1 fruit fly cellular context compared by ENCODE assay signal in the genomic region with DNA sequence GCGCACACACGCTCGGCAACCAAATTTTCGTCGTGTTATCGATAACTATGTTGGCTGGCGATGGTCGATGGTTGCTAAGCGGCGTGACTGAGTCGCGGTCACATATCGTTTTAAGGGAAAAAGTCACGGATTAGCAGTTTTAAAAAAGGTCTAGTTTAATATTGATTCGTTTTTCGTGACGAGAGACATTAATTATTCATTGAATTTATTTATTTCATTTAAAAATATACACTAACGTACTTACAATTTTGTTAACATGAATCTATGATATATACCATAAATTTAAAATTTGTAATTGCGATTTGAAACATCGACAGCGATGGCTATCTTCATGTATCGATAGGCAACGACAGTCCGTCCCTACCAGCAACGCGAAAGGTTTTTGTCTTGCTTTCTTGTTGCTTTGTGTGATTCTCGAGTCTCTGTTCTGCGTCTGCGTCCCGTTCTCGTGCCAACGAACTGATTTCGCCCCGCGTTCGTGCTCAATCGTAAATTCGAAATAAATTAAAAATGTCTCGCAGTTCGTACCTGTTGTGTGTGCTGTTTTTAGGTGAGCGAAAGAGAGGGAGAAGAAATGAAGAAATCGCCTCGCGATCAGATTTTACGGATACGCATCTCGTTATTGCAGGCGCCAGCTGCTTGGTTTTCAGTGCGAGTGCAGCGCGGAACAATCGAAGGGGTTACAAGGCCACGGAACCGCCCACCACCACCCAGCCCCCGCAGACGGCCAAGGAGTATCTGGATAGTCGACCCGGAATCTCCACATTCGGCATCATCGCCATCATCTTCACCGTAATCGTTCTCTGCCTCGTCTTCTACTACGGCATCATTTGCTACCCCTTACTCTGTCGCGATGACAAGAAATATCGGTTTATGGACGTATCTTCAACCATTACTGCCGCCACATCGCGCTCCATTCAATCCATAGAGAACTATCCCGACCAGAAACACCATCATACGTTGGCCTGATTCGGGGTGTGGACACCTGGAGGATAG.
TF ChIP-seq lines count a peak whose summit lies in the region.

Gene Hyls1, minus strand, starts transcription at position 44 of the 996 bp plus-strand sequence.
Gene chif, minus strand, starts transcription at position 44 of the 996 bp plus-strand sequence.
Gene CG4455, plus strand, starts transcription at position 350 of the 996 bp plus-strand sequence.

TF ChIP-seq in whole organism, embryonic, 481 proteins besides CTCF, POLR2A, EP300 and RAD21 (continued from another document and continues in another):
- TF ChIP-seq hbn (GFP tag; IDR thresholded peaks at IDR 0.05; lab: Robert Waterston, UW; ENCODE audit: partially characterized antibody): peak; percentile 83
- no peak for TF ChIP-seq Fer1 (GFP tag; optimal IDR thresholded peaks at IDR 0.05; lab: Kevin White, UChicago)
- peak; percentile 6 for TF ChIP-seq Fer2 (tag; optimal IDR thresholded peaks at IDR 0.05; lab: Kevin White, UChicago)
- TF ChIP-seq CG12299 (tag; optimal IDR thresholded peaks at IDR 0.05; lab: Kevin White, UChicago): no peak
- peak; percentile 14 for TF ChIP-seq CG9437 (GFP tag; optimal IDR thresholded peaks at IDR 0.05; lab: Kevin White, UChicago)
- TF ChIP-seq CG17829 (tag; optimal IDR thresholded peaks at IDR 0.05; lab: Kevin White, UChicago): peak; percentile 70
- TF ChIP-seq CG7745 (tag; optimal IDR thresholded peaks at IDR 0.05; lab: Kevin White, UChicago): no peak
- peak; percentile 96 for TF ChIP-seq BEAF-32 (GFP tag; optimal IDR thresholded peaks at IDR 0.05; lab: Kevin White, UChicago)
- peak; percentile 79 for TF ChIP-seq CG30020 (tag; optimal IDR thresholded peaks at IDR 0.05; lab: Kevin White, UChicago)
- TF ChIP-seq dmrt11E (tag; optimal IDR thresholded peaks at IDR 0.05; lab: Kevin White, UChicago): peak; percentile 43
- peak; percentile 24 for TF ChIP-seq CG3281 (GFP tag; optimal IDR thresholded peaks at IDR 0.05; lab: Kevin White, UChicago)
- TF ChIP-seq CG7357 (GFP tag; IDR thresholded peaks at IDR 0.05; lab: Robert Waterston, UW): no peak
- peak; percentile 39 for TF ChIP-seq CG7839 (tag; optimal IDR thresholded peaks at IDR 0.05; lab: Kevin White, UChicago)
- peak in 1 of 3 experiments; percentile 31 for TF ChIP-seq lola (GFP tag; optimal IDR thresholded peaks at IDR 0.05; lab: Kevin White, UChicago)
- TF ChIP-seq sna (GFP tag; IDR thresholded peaks at IDR 0.05; lab: Robert Waterston, UW; ENCODE audit: partially characterized antibody): peak; percentile 86
- peak; percentile 56 for TF ChIP-seq ind (GFP tag; optimal IDR thresholded peaks at IDR 0.05; lab: Kevin White, UChicago)
- TF ChIP-seq CG14860 (GFP tag; IDR thresholded peaks at IDR 0.05; lab: Robert Waterston, UW; ENCODE audit: partially characterized antibody): peak; percentile 92
- TF ChIP-seq CG6791 (GFP tag; IDR thresholded peaks at IDR 0.05; lab: Robert Waterston, UW; ENCODE audit: partially characterized antibody): peak; percentile 82
- no peak for TF ChIP-seq ara (GFP tag; IDR thresholded peaks at IDR 0.05; lab: Robert Waterston, UW)
- TF ChIP-seq CG4820 (GFP tag; optimal IDR thresholded peaks at IDR 0.05; lab: Kevin White, UChicago): no peak
- TF ChIP-seq Deaf1 (tag; optimal IDR thresholded peaks at IDR 0.05; lab: Kevin White, UChicago): peak; percentile 61
- peak; percentile 61; the same call in 1 of the 2 replicates for TF ChIP-seq tna (GFP tag; IDR thresholded peaks at IDR 0.05; lab: Robert Waterston, UW; ENCODE audit: partially characterized antibody)
- peak; percentile 82 for TF ChIP-seq hkb (optimal IDR thresholded peaks at IDR 0.05; lab: Kevin White, UChicago)
- no peak for TF ChIP-seq hkb (GFP tag; IDR thresholded peaks at IDR 0.05; lab: Robert Waterston, UW)
- no peak for TF ChIP-seq maf-S (GFP tag; optimal IDR thresholded peaks at IDR 0.05; lab: Kevin White, UChicago)
- peak; percentile 17 for TF ChIP-seq Blimp-1 (GFP tag; optimal IDR thresholded peaks at IDR 0.05; lab: Kevin White, UChicago)
- peak; percentile 48 for TF ChIP-seq gsb-n (tag; optimal IDR thresholded peaks at IDR 0.05; lab: Kevin White, UChicago)
- TF ChIP-seq tin (GFP tag; optimal IDR thresholded peaks at IDR 0.05; lab: Kevin White, UChicago): peak; percentile 7
- peak; percentile 17 for TF ChIP-seq dmrt99B (tag; optimal IDR thresholded peaks at IDR 0.05; lab: Kevin White, UChicago)
- peak; percentile 63 for TF ChIP-seq phol (tag; optimal IDR thresholded peaks at IDR 0.05; lab: Kevin White, UChicago)
- TF ChIP-seq CG13624 (GFP tag; optimal IDR thresholded peaks at IDR 0.05; lab: Kevin White, UChicago): peak; percentile 33
- peak; percentile 65 for TF ChIP-seq CG13424 (tag; optimal IDR thresholded peaks at IDR 0.05; lab: Kevin White, UChicago)
- peak; percentile 66 for TF ChIP-seq CG9727 (GFP tag; optimal IDR thresholded peaks at IDR 0.05; lab: Kevin White, UChicago)
- TF ChIP-seq pzg (GFP tag; optimal IDR thresholded peaks at IDR 0.05; lab: Kevin White, UChicago): peak; percentile 51
- TF ChIP-seq CG8478 (optimal IDR thresholded peaks at IDR 0.05; lab: Kevin White, UChicago): no peak
- peak; percentile 56 for TF ChIP-seq CG15696 (tag; optimal IDR thresholded peaks at IDR 0.05; lab: Kevin White, UChicago)
- TF ChIP-seq fd96Cb (tag; optimal IDR thresholded peaks at IDR 0.05; lab: Kevin White, UChicago): no peak
- TF ChIP-seq row (GFP tag; IDR thresholded peaks at IDR 0.05; lab: Robert Waterston, UW): peak; percentile 92
- TF ChIP-seq Max (GFP tag; optimal IDR thresholded peaks at IDR 0.05; lab: Kevin White, UChicago): peak; percentile 61
- peak; percentile 63 for TF ChIP-seq CG2678 (tag; optimal IDR thresholded peaks at IDR 0.05; lab: Kevin White, UChicago)
- peak; percentile 26; the same call in 1 of the 2 replicates for TF ChIP-seq CG32532 (GFP tag; IDR thresholded peaks at IDR 0.05; lab: Robert Waterston, UW)
- TF ChIP-seq CG16813 (GFP tag; IDR thresholded peaks at IDR 0.05; lab: Robert Waterston, UW; ENCODE audit: partially characterized antibody): peak; percentile 94
- TF ChIP-seq Scr (GFP tag; IDR thresholded peaks at IDR 0.05; lab: Robert Waterston, UW; ENCODE audit: partially characterized antibody): peak; percentile 96
- TF ChIP-seq abd-A (tag; optimal IDR thresholded peaks at IDR 0.05; lab: Kevin White, UChicago): peak; percentile 25
- peak; percentile 40 for TF ChIP-seq Dp (GFP tag; optimal IDR thresholded peaks at IDR 0.05; lab: Kevin White, UChicago)
- TF ChIP-seq lov (optimal IDR thresholded peaks at IDR 0.05; lab: Kevin White, UChicago): no peak
- no peak for TF ChIP-seq lov (GFP tag; IDR thresholded peaks at IDR 0.05; lab: Robert Waterston, UW)
- TF ChIP-seq lab (GFP tag; optimal IDR thresholded peaks at IDR 0.05; lab: Kevin White, UChicago): peak; percentile 29
- peak; percentile 11 for TF ChIP-seq tap (tag; optimal IDR thresholded peaks at IDR 0.05; lab: Kevin White, UChicago)
- peak; percentile 39 for TF ChIP-seq CG18764 (GFP tag; optimal IDR thresholded peaks at IDR 0.05; lab: Kevin White, UChicago)
- peak; percentile 3 for TF ChIP-seq yki (optimal IDR thresholded peaks at IDR 0.05; lab: Kevin White, UChicago)
- TF ChIP-seq Xbp1 (GFP tag; optimal IDR thresholded peaks at IDR 0.05; lab: Kevin White, UChicago): peak; percentile 46
- TF ChIP-seq Sry-δ (GFP tag; optimal IDR thresholded peaks at IDR 0.05; lab: Kevin White, UChicago): peak; percentile 83
- peak in 1 of 2 experiments; percentile 9 for TF ChIP-seq tll (GFP tag; optimal IDR thresholded peaks at IDR 0.05; lab: Kevin White, UChicago)
- no peak for TF ChIP-seq H15 (GFP tag; IDR thresholded peaks at IDR 0.05; lab: Robert Waterston, UW)
- TF ChIP-seq CG43689 (GFP tag; IDR thresholded peaks at IDR 0.05; lab: Robert Waterston, UW): no peak
- peak; percentile 24 for TF ChIP-seq CG4617 (GFP tag; optimal IDR thresholded peaks at IDR 0.05; lab: Kevin White, UChicago; ENCODE audit: borderline replicate concordance)
- peak; percentile 4 for TF ChIP-seq CG1603 (tag; optimal IDR thresholded peaks at IDR 0.05; lab: Kevin White, UChicago)
- no peak for TF ChIP-seq en (GFP tag; optimal IDR thresholded peaks at IDR 0.05; lab: Kevin White, UChicago)
- no peak for TF ChIP-seq CG11247 (GFP tag; IDR thresholded peaks at IDR 0.05; lab: Robert Waterston, UW)
- TF ChIP-seq CG8924 (tag; optimal IDR thresholded peaks at IDR 0.05; lab: Kevin White, UChicago): peak; percentile 27
- peak; percentile 53 for TF ChIP-seq CG30403 (GFP tag; optimal IDR thresholded peaks at IDR 0.05; lab: Kevin White, UChicago)
- TF ChIP-seq sqz (GFP tag; optimal IDR thresholded peaks at IDR 0.05; lab: Kevin White, UChicago): peak; percentile 15
- no peak for TF ChIP-seq Tbp (GFP tag; optimal IDR thresholded peaks at IDR 0.05; lab: Kevin White, UChicago)
- peak; percentile 54 for TF ChIP-seq CG15269 (tag; optimal IDR thresholded peaks at IDR 0.05; lab: Kevin White, UChicago)
- TF ChIP-seq Sry-β (GFP tag; optimal IDR thresholded peaks at IDR 0.05; lab: Kevin White, UChicago): peak; percentile 34
- peak; percentile 18 for TF ChIP-seq CG10209 (GFP tag; optimal IDR thresholded peaks at IDR 0.05; lab: Kevin White, UChicago)
- TF ChIP-seq CG11398 (GFP tag; optimal IDR thresholded peaks at IDR 0.05; lab: Kevin White, UChicago): no peak
- peak; percentile 57 for TF ChIP-seq CG9215 (GFP tag; IDR thresholded peaks at IDR 0.05; lab: Robert Waterston, UW)
- TF ChIP-seq sug (tag; optimal IDR thresholded peaks at IDR 0.05; lab: Kevin White, UChicago): peak; percentile 50
- TF ChIP-seq Hr51 (GFP tag; optimal IDR thresholded peaks at IDR 0.05; lab: Kevin White, UChicago): peak in 1 of 2 experiments; percentile 17
- TF ChIP-seq Hmr (GFP tag; optimal IDR thresholded peaks at IDR 0.05; lab: Kevin White, UChicago): peak; percentile 44
- no peak for TF ChIP-seq trh (GFP tag; optimal IDR thresholded peaks at IDR 0.05; lab: Kevin White, UChicago)
- no peak for TF ChIP-seq Atf-2 (GFP tag; optimal IDR thresholded peaks at IDR 0.05; lab: Kevin White, UChicago)
- TF ChIP-seq CG9932 (GFP tag; IDR thresholded peaks at IDR 0.05; lab: Robert Waterston, UW): peak; percentile 68
- TF ChIP-seq CG6175 (GFP tag; IDR thresholded peaks at IDR 0.05; lab: Robert Waterston, UW): 0 out of 3 replicates have a peak, but pooled peaks have one; percentile 7
- no peak; the same call in 1 of the 2 replicates for TF ChIP-seq CG14014 (GFP tag; IDR thresholded peaks at IDR 0.05; lab: Robert Waterston, UW)
- peak; percentile 98 for TF ChIP-seq Sin3A (optimal IDR thresholded peaks at IDR 0.05; lab: Kevin White, UChicago)
- TF ChIP-seq CG42726 (GFP tag; IDR thresholded peaks at IDR 0.05; lab: Robert Waterston, UW; ENCODE audit: partially characterized antibody): peak; percentile 72
- peak; percentile 29 for TF ChIP-seq CG1529 (GFP tag; optimal IDR thresholded peaks at IDR 0.05; lab: Kevin White, UChicago)
- TF ChIP-seq CG34224 (GFP tag; IDR thresholded peaks at IDR 0.05; lab: Robert Waterston, UW; ENCODE audit: partially characterized antibody): peak; percentile 80
- TF ChIP-seq CG10959 (GFP tag; IDR thresholded peaks at IDR 0.05; lab: Robert Waterston, UW): no peak
- no peak for TF ChIP-seq fd64A (GFP tag; optimal IDR thresholded peaks at IDR 0.05; lab: Kevin White, UChicago)
- peak; percentile 5 for TF ChIP-seq cwo (GFP tag; optimal IDR thresholded peaks at IDR 0.05; lab: Kevin White, UChicago)
- peak; percentile 71 for TF ChIP-seq CG7963 (GFP tag; IDR thresholded peaks at IDR 0.05; lab: Robert Waterston, UW; ENCODE audit: partially characterized antibody)
- TF ChIP-seq CG10654 (GFP tag; optimal IDR thresholded peaks at IDR 0.05; lab: Kevin White, UChicago): peak; percentile 40
- TF ChIP-seq CG17361 (GFP tag; IDR thresholded peaks at IDR 0.05; lab: Robert Waterston, UW): peak; percentile 59; the same call in 2 of the 3 replicates
- TF ChIP-seq CG34422 (GFP tag; IDR thresholded peaks at IDR 0.05; lab: Robert Waterston, UW): 0 out of 3 replicates have a peak, but pooled peaks have one; percentile 18
- TF ChIP-seq CG12155 (GFP tag; optimal IDR thresholded peaks at IDR 0.05; lab: Kevin White, UChicago): peak; percentile 56
- TF ChIP-seq CG17568 (GFP tag; optimal IDR thresholded peaks at IDR 0.05; lab: Kevin White, UChicago): no peak
- 0 out of 3 replicates have a peak, but pooled peaks have one; percentile 16 for TF ChIP-seq tgo (GFP tag; IDR thresholded peaks at IDR 0.05; lab: Robert Waterston, UW)
- no peak for TF ChIP-seq CG3726 (GFP tag; IDR thresholded peaks at IDR 0.05; lab: Robert Waterston, UW)
- TF ChIP-seq gfzf (GFP tag; optimal IDR thresholded peaks at IDR 0.05; lab: Kevin White, UChicago): peak; percentile 13
- peak; percentile 54 for TF ChIP-seq CG13775 (GFP tag; optimal IDR thresholded peaks at IDR 0.05; lab: Kevin White, UChicago)
- peak; percentile 20 for TF ChIP-seq caup (GFP tag; optimal IDR thresholded peaks at IDR 0.05; lab: Kevin White, UChicago; ENCODE audit: severe bottlenecking)
- TF ChIP-seq B-H2 (GFP tag; optimal IDR thresholded peaks at IDR 0.05; lab: Kevin White, UChicago): peak; percentile 58
- TF ChIP-seq ewg (GFP tag; optimal IDR thresholded peaks at IDR 0.05; lab: Kevin White, UChicago): peak; percentile 53
- no peak for TF ChIP-seq CG13894 (tag; optimal IDR thresholded peaks at IDR 0.05; lab: Kevin White, UChicago)
- TF ChIP-seq grn (GFP tag; optimal IDR thresholded peaks at IDR 0.05; lab: Kevin White, UChicago): peak; percentile 64
- peak; percentile 26; the same call in 1 of the 2 replicates for TF ChIP-seq CG4404 (GFP tag; IDR thresholded peaks at IDR 0.05; lab: Robert Waterston, UW)
- TF ChIP-seq HmgZ (tag; optimal IDR thresholded peaks at IDR 0.05; lab: Kevin White, UChicago): peak; percentile 29
- TF ChIP-seq CG7786 (GFP tag; optimal IDR thresholded peaks at IDR 0.05; lab: Kevin White, UChicago): no peak
- TF ChIP-seq odd (GFP tag; optimal IDR thresholded peaks at IDR 0.05; lab: Kevin White, UChicago): peak; percentile 5
- peak; percentile 71 for TF ChIP-seq stwl (tag; optimal IDR thresholded peaks at IDR 0.05; lab: Kevin White, UChicago)
- TF ChIP-seq Lhr (GFP tag; optimal IDR thresholded peaks at IDR 0.05; lab: Kevin White, UChicago): peak; percentile 47
- TF ChIP-seq chinmo (GFP tag; IDR thresholded peaks at IDR 0.05; lab: Robert Waterston, UW; ENCODE audit: partially characterized antibody): 0 out of 4 replicates have a peak, but pooled peaks have one; percentile 12
- peak; percentile 43 for TF ChIP-seq CG2120 (GFP tag; optimal IDR thresholded peaks at IDR 0.05; lab: Kevin White, UChicago)
- TF ChIP-seq trem (tag; optimal IDR thresholded peaks at IDR 0.05; lab: Kevin White, UChicago): peak; percentile 81
- TF ChIP-seq CG9817 (tag; optimal IDR thresholded peaks at IDR 0.05; lab: Kevin White, UChicago): peak; percentile 28
- TF ChIP-seq CG1832 (GFP tag; optimal IDR thresholded peaks at IDR 0.05; lab: Kevin White, UChicago): peak; percentile 16
- TF ChIP-seq Mad (GFP tag; optimal IDR thresholded peaks at IDR 0.05; lab: Kevin White, UChicago): peak; percentile 28
- peak; percentile 58 for TF ChIP-seq lbe (GFP tag; optimal IDR thresholded peaks at IDR 0.05; lab: Kevin White, UChicago)
- peak; percentile 65; the same call in 1 of the 2 replicates for TF ChIP-seq ato (GFP tag; IDR thresholded peaks at IDR 0.05; lab: Robert Waterston, UW; ENCODE audit: partially characterized antibody)
